Worm (Caenorhabditis elegans): ENCODE results near the gene Y67H2A.10.

The Y67H2A.10 gene

ce11 chrIV:13240078-13240841, 49.0 kb downstream of the Y67H2A.10 start, which contains the start of gene rpl-12:
rpl-12 (minus strand) TSS chrIV:13240651.
- TF ChIP-seq ceh-83 (GFP tag; optimal IDR thresholded peaks at IDR 0.05) (peak; percentile 67), hlh-1 (tag; optimal IDR thresholded peaks at IDR 0.05) (peak; percentile 71), elt-1 (tag; optimal IDR thresholded peaks at IDR 0.05; ENCODE audit: borderline replicate concordance, insufficient read depth) (no peak), cnd-1 (tag; optimal IDR thresholded peaks at IDR 0.05) (peak; percentile 84), nhr-2 (tag; optimal IDR thresholded peaks at IDR 0.05) (no peak), ces-1 (GFP tag; optimal IDR thresholded peaks at IDR 0.05) (peak; percentile 100), drap-1 (GFP tag; optimal IDR thresholded peaks at IDR 0.05) (peak; percentile 80), elt-3 (tag; optimal IDR thresholded peaks at IDR 0.05) (peak; percentile 84), lsy-2 (tag; optimal IDR thresholded peaks at IDR 0.05) (peak; percentile 92), nhr-237 (tag; optimal IDR thresholded peaks at IDR 0.05) (peak; percentile 97), unc-62 (GFP tag; optimal IDR thresholded peaks at IDR 0.05) (peak; percentile 94), nhr-12 (tag; optimal IDR thresholded peaks at IDR 0.05) (peak; percentile 75), flh-1 (GFP tag; optimal IDR thresholded peaks at IDR 0.05) (no peak), lin-32 (GFP tag; optimal IDR thresholded peaks at IDR 0.05) (peak; percentile 3), unc-39 (tag; optimal IDR thresholded peaks at IDR 0.05) (peak; percentile 75), ceh-39 (tag; optimal IDR thresholded peaks at IDR 0.05) (peak; percentile 94), nhr-76 (tag; optimal IDR thresholded peaks at IDR 0.05) (no peak), tbx-8 (GFP tag; optimal IDR thresholded peaks at IDR 0.05) (peak; percentile 45), pha-4 (tag; optimal IDR thresholded peaks at IDR 0.05) (peak; percentile 99), blmp-1 (tag; optimal IDR thresholded peaks at IDR 0.05) (peak; percentile 52), zip-8 (tag; optimal IDR thresholded peaks at IDR 0.05) (peak; percentile 54), mls-2 (tag; optimal IDR thresholded peaks at IDR 0.05) (peak; percentile 75), bed-3 (GFP tag; optimal IDR thresholded peaks at IDR 0.05) (no peak), unc-120 (tag; optimal IDR thresholded peaks at IDR 0.05; ENCODE audit: poor library complexity, severe bottlenecking) (peak; percentile 75), lin-13 (tag; optimal IDR thresholded peaks at IDR 0.05) (peak; percentile 96), nhr-28 (tag; optimal IDR thresholded peaks at IDR 0.05) (no peak), sptf-1 (tag; optimal IDR thresholded peaks at IDR 0.05) (peak; percentile 89), mep-1 (tag; optimal IDR thresholded peaks at IDR 0.05) (peak; percentile 99), mab-5 (tag; optimal IDR thresholded peaks at IDR 0.05) (peak; percentile 83), ceh-43 (GFP tag; optimal IDR thresholded peaks at IDR 0.05) (peak; percentile 67), ham-2 (GFP tag; optimal IDR thresholded peaks at IDR 0.05) (peak; percentile 23), M03D4.4 (tag; optimal IDR thresholded peaks at IDR 0.05) (peak; percentile 74), sem-2 (GFP tag; optimal IDR thresholded peaks at IDR 0.05) (no peak), snpc-4 (tag; optimal IDR thresholded peaks at IDR 0.05) (no peak), ztf-11 (tag; optimal IDR thresholded peaks at IDR 0.05) (peak; percentile 75)

ce11 chrIV:13238943-13239861, 50.1 kb downstream of the Y67H2A.10 start, which contains the start of gene tag-115:
tag-115 (minus strand) TSS chrIV:13239414.
- TF ChIP-seq ztf-11 (tag; optimal IDR thresholded peaks at IDR 0.05) (no peak), ceh-83 (GFP tag; optimal IDR thresholded peaks at IDR 0.05) (peak; percentile 7)

ce11 chrIV:13236485-13236884, 52.8 kb downstream of the Y67H2A.10 start, which contains the start of gene pwp-1:
pwp-1 (minus strand) TSS chrIV:13236585.
- no peak for TF ChIP-seq lin-13 (tag; optimal IDR thresholded peaks at IDR 0.05)
- no peak for TF ChIP-seq elt-3 (tag; optimal IDR thresholded peaks at IDR 0.05)
- TF ChIP-seq sem-2 (GFP tag; optimal IDR thresholded peaks at IDR 0.05): no peak
- TF ChIP-seq cnd-1 (tag; optimal IDR thresholded peaks at IDR 0.05): no peak
- no peak for TF ChIP-seq ceh-39 (tag; optimal IDR thresholded peaks at IDR 0.05)
- TF ChIP-seq tbx-8 (GFP tag; optimal IDR thresholded peaks at IDR 0.05): no peak
- no peak for TF ChIP-seq nhr-12 (tag; optimal IDR thresholded peaks at IDR 0.05)
- TF ChIP-seq mls-2 (tag; optimal IDR thresholded peaks at IDR 0.05): no peak
- no peak for TF ChIP-seq blmp-1 (tag; optimal IDR thresholded peaks at IDR 0.05)
- TF ChIP-seq mab-5 (tag; optimal IDR thresholded peaks at IDR 0.05): no peak
- TF ChIP-seq flh-1 (GFP tag; optimal IDR thresholded peaks at IDR 0.05): no peak
- no peak for TF ChIP-seq drap-1 (GFP tag; optimal IDR thresholded peaks at IDR 0.05)
- TF ChIP-seq unc-39 (tag; optimal IDR thresholded peaks at IDR 0.05): no peak
- no peak for TF ChIP-seq unc-120 (tag; optimal IDR thresholded peaks at IDR 0.05; ENCODE audit: poor library complexity, severe bottlenecking)

Measured in whole organism, mixed stage, embryonic.